Worm (Caenorhabditis elegans) whole organism, mixed stage, embryonic: Measurements from ENCODE around the gene R13D7.2.

ENCODE experiments used
- blmp-1 ChIP-seq: fragments of 150-350 bp; optimal IDR thresholded peaks from 2 replicates; lab custom pipeline; 2014; ENCODE audit warnings: missing biosample characterization, missing genetic modification characterization
- ces-1 ChIP-seq: fragments of 150-350 bp; optimal IDR thresholded peaks from 2 replicates; lab custom pipeline; 2014; ENCODE audit warnings: missing biosample characterization, missing genetic modification reagents, missing genetic modification characterization
- nhr-12 ChIP-seq: fragments of 150-350 bp; optimal IDR thresholded peaks from 2 replicates; lab custom pipeline; 2014; ENCODE audit warnings: missing biosample characterization, missing genetic modification characterization
- nhr-237 ChIP-seq: fragments of 150-350 bp; optimal IDR thresholded peaks from 2 replicates; lab custom pipeline; 2014; ENCODE audit warnings: missing biosample characterization, missing genetic modification characterization
- nhr-28 ChIP-seq: fragments of 150-350 bp; optimal IDR thresholded peaks from 2 replicates; lab custom pipeline; 2014; ENCODE audit warnings: missing biosample characterization, missing genetic modification characterization
- snpc-4 ChIP-seq: fragments of 150-350 bp; optimal IDR thresholded peaks from 2 replicates; lab custom pipeline; 2014; ENCODE audit warnings: missing biosample characterization, missing genetic modification characterization
- unc-62 ChIP-seq: fragments of 150-350 bp; optimal IDR thresholded peaks from 2 replicates; lab custom pipeline; 2014; ENCODE audit warnings: missing biosample characterization, missing genetic modification reagents, missing genetic modification characterization
- ztf-11 ChIP-seq: fragments of 150-350 bp; optimal IDR thresholded peaks from 2 replicates; lab custom pipeline; 2014; ENCODE audit warnings: missing biosample characterization, missing genetic modification characterization

- TF ChIP-seq unc-62 (no peak), snpc-4 (tag; lab: Kevin White, UChicago) (no peak), ces-1 (GFP tag; lab: Kevin White, UChicago) (no peak), ztf-11 (tag; lab: Kevin White, UChicago) (no peak), nhr-12 (tag; lab: Kevin White, UChicago) (no peak), nhr-28 (tag; lab: Kevin White, UChicago) (no peak), blmp-1 (tag; lab: Kevin White, UChicago) (no peak), nhr-237 (tag; lab: Kevin White, UChicago) (no peak)
Observed at ce11 chrV:7449303-7449827, 39.7 kb downstream of the R13D7.2 start, which contains the start of gene try-12.
